Worm (Caenorhabditis elegans) whole organism, late embryonic: ENCODE results near the gene glb-7.

ENCODE experiments used
- T23F11.4 ChIP-seq: fragments of 200-800 bp; sonication (Bioruptor generic); optimal IDR thresholded peaks from 2 replicates; lab custom pipeline; 2018; ENCODE audit warnings: mild to moderate bottlenecking, missing genetic modification characterization, missing compliant biosample characterization
- ceh-34 ChIP-seq: sonication (generic microtip); optimal IDR thresholded peaks from 2 replicates; lab custom pipeline; 2016; ENCODE audit warnings: mild to moderate bottlenecking, missing genetic modification characterization, missing compliant biosample characterization
- fkh-10 ChIP-seq: fragments of 150-350 bp; optimal IDR thresholded peaks from 2 replicates; lab custom pipeline; 2014; ENCODE audit warnings: missing biosample characterization, missing genetic modification reagents, missing genetic modification characterization
- nhr-232 ChIP-seq: sonication (generic microtip); optimal IDR thresholded peaks from 2 replicates; lab custom pipeline; 2016; ENCODE audit warnings: missing genetic modification characterization, missing compliant biosample characterization
- odd-2 ChIP-seq: sonication (generic microtip); optimal IDR thresholded peaks from 2 replicates; lab custom pipeline; 2017; ENCODE audit warnings: antibody characterized with exemption, mild to moderate bottlenecking, missing genetic modification characterization, missing compliant biosample characterization
- pax-1 ChIP-seq: fragments of 150-350 bp; optimal IDR thresholded peaks from 2 replicates; lab custom pipeline; 2014; ENCODE audit warnings: missing biosample characterization, missing genetic modification characterization
- pha-4 ChIP-seq: fragments of 150-350 bp; optimal IDR thresholded peaks from 2 replicates; lab custom pipeline; 2018; ENCODE audit warnings: missing biosample characterization, missing genetic modification reagents, missing genetic modification characterization
- pqm-1 ChIP-seq: sonication (generic microtip); optimal IDR thresholded peaks from 2 replicates; lab custom pipeline; 2016; ENCODE audit warnings: missing genetic modification characterization, missing compliant biosample characterization
- unc-55 ChIP-seq: sonication (generic microtip); optimal IDR thresholded peaks from 2 replicates; lab custom pipeline; 2017; ENCODE audit warnings: missing biosample characterization, missing genetic modification reagents, missing genetic modification characterization

DNA sequence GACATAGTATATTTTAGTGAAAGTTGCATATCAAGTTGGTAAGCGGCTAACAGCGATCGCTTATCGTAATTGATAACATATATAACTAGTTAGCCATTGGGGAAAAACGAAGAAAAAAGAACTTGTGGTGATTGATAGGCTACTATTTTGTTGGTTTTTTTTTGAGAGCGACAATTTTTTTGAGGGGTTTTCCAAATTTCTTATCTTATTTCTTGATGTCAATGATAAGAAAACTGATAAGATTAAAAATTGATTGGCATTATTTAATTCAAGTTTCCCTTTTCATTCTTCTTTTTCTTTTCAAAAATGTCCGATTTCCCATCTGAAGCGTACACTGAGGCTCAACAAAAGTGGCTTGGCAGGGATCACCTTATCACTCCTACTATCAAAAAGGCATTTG, 8.1 kb downstream of the glb-7 start, which contains the start of gene prmt-6:
- TF ChIP-seq fkh-10 (GFP tag; lab: Kevin White, UChicago) (no peak), pax-1 (no peak), pha-4 (tag; lab: Kevin White, UChicago) (no peak), T23F11.4 (GFP tag; lab: Kevin White, UChicago) (no peak), ceh-34 (tag; lab: Kevin White, UChicago) (no peak), pqm-1 (no peak), unc-55 (no peak), odd-2 (tag; lab: Kevin White, UChicago) (no peak), nhr-232 (no peak)
